Worm (Caenorhabditis elegans): Measurements from ENCODE around the gene fbxa-85.

DNA sequence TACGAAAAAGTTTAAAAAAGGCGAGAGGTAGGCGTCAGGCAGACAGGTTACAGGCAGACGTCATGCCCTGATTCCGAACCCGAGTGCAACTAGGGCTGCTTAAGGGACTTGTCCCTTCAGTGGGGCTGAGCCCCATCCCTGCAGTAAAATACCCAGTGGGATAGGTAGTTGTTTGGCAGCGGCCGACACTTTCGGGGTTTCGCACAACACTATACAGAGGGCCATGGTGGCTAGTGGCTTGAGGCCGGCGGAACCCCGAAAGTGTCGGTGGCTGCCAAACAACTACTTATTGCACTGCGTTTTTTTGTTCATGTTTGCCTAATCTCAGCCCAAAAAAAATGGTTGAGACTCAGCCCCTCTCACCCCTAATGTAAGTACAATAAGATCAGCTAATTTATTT is 43.4 kb upstream of the fbxa-85 start:
- no peak for TF ChIP-seq med-1 (GFP tag; optimal IDR thresholded peaks at IDR 0.05; ENCODE audit: insufficient read depth)
- no peak for TF ChIP-seq ztf-23 (GFP tag; IDR thresholded peaks at IDR 0.05)
- no peak for TF ChIP-seq flt-1 (GFP tag; IDR thresholded peaks at IDR 0.05)
- TF ChIP-seq tab-1 (GFP tag; IDR thresholded peaks at IDR 0.05) = no peak
- no peak for TF ChIP-seq klf-2 (GFP tag; conservative IDR thresholded peaks at IDR 0.05)
- no peak for TF ChIP-seq ztf-29 (GFP tag; IDR thresholded peaks at IDR 0.05)
- TF ChIP-seq cog-1 (tag; optimal IDR thresholded peaks at IDR 0.05) = no peak
- TF ChIP-seq T22C8.4 (GFP tag; IDR thresholded peaks at IDR 0.05) = no peak
- no peak for TF ChIP-seq ref-1 (GFP tag; conservative IDR thresholded peaks at IDR 0.05)
